Fruit fly (Drosophila melanogaster) whole organism, wandering third instar larva: ENCODE measurements around the gene jv.
A peak's percentile ranks its signal among the peaks of the same experiment; 100 is the strongest.

ENCODE experiments used
- Abd-B ChIP-seq: fragments of >200 bp; optimal IDR thresholded peaks from 2 replicates; lab custom pipeline; 2017; ENCODE audit warnings: missing biosample characterization, missing genetic modification characterization
- CG32264 ChIP-seq: fragments of 200-800 bp; sonication (Bioruptor generic); optimal IDR thresholded peaks from 2 replicates; lab custom pipeline; 2016; ENCODE audit warnings: missing biosample characterization, missing genetic modification characterization
- CG9705 ChIP-seq: fragments of 200-800 bp; sonication (Bioruptor generic); optimal IDR thresholded peaks from 2 replicates; lab custom pipeline; 2018; ENCODE audit warnings: missing biosample characterization, mild to moderate bottlenecking, missing genetic modification characterization
- CrebA ChIP-seq: fragments of 200-800 bp; sonication (Bioruptor generic); optimal IDR thresholded peaks from 2 replicates; lab custom pipeline; 2016; ENCODE audit warnings: missing biosample characterization, mild to moderate bottlenecking, missing genetic modification characterization, borderline replicate concordance
- Dfd ChIP-seq: fragments of >200 bp; optimal IDR thresholded peaks from 2 replicates; lab custom pipeline; 2017; ENCODE audit warnings: missing biosample characterization, missing genetic modification characterization
- GATAd ChIP-seq: sonication (Bioruptor generic); optimal IDR thresholded peaks from 2 replicates; lab custom pipeline; 2016; ENCODE audit warnings: missing biosample characterization, missing genetic modification characterization
- HLH106 ChIP-seq: fragments of 200-800 bp; optimal IDR thresholded peaks from 3 replicates; lab custom pipeline; 2019; ENCODE audit warnings: missing biosample characterization, mild to moderate bottlenecking, missing genetic modification characterization, moderate library complexity
- Hnf4 ChIP-seq: fragments of 200-800 bp; sonication (Bioruptor generic); optimal IDR thresholded peaks from 2 replicates; lab custom pipeline; 2016; ENCODE audit warnings: missing biosample characterization, mild to moderate bottlenecking, missing genetic modification characterization
- Hr78 ChIP-seq: fragments of >200 bp; optimal IDR thresholded peaks from 2 replicates; lab custom pipeline; 2017; ENCODE audit warnings: missing biosample characterization, missing genetic modification characterization
- Hr83 ChIP-seq: fragments of 200-300 bp; sonication (Bioruptor generic); optimal IDR thresholded peaks from 2 replicates; lab custom pipeline; 2016; ENCODE audit warnings: missing biosample characterization, mild to moderate bottlenecking, missing genetic modification characterization, moderate library complexity; ENCODE audit not compliant: poor library complexity, severe bottlenecking
- Jra ChIP-seq: sonication (Bioruptor generic); optimal IDR thresholded peaks from 2 replicates; lab custom pipeline; 2016; ENCODE audit warnings: missing biosample characterization, missing genetic modification characterization
- Mio ChIP-seq: sonication (Bioruptor generic); optimal IDR thresholded peaks from 2 replicates; lab custom pipeline; 2016; ENCODE audit warnings: missing biosample characterization, missing genetic modification characterization
- Myc ChIP-seq: fragments of >200 bp; optimal IDR thresholded peaks from 2 replicates; lab custom pipeline; 2017
- N ChIP-seq: fragments of >200 bp; optimal IDR thresholded peaks from 2 replicates; lab custom pipeline; 2018; ENCODE audit warnings: missing biosample characterization, missing external identifiers, missing genetic modification characterization
- OdsH ChIP-seq: fragments of 200-800 bp; sonication (Bioruptor generic); optimal IDR thresholded peaks from 2 replicates; lab custom pipeline; 2016; ENCODE audit warnings: missing biosample characterization, mild to moderate bottlenecking, missing genetic modification characterization
- Rel ChIP-seq, 2 experiments: fragments of 200-800 bp; sonication (Bioruptor generic) in 1 of 2; optimal IDR thresholded peaks; 2 replicates in 1 of 2; 3 replicates in 1 of 2; lab custom pipeline; 2016 to 2019; ENCODE audit warnings: mild to moderate bottlenecking in 2 of 2, missing biosample characterization in 2 of 2, missing genetic modification characterization in 2 of 2, moderate library complexity in 1 of 2
- Sp1 ChIP-seq: fragments of 200-800 bp; sonication (Bioruptor generic); optimal IDR thresholded peaks from 3 replicates; lab custom pipeline; 2019; ENCODE audit warnings: missing biosample characterization, mild to moderate bottlenecking, missing genetic modification characterization, moderate library complexity
- Vsx2 ChIP-seq: fragments of 200-300, 225-300 bp; sonication (Bioruptor generic); optimal IDR thresholded peaks from 2 replicates; lab custom pipeline; 2018; ENCODE audit warnings: missing biosample characterization, missing genetic modification characterization; ENCODE audit not compliant: partially characterized antibody
- br ChIP-seq: fragments of 200-800 bp; sonication (Bioruptor generic); optimal IDR thresholded peaks from 2 replicates; lab custom pipeline; 2016; ENCODE audit warnings: missing biosample characterization, missing genetic modification characterization
- brk ChIP-seq: fragments of 200-800 bp; sonication (Bioruptor generic); optimal IDR thresholded peaks from 2 replicates; lab custom pipeline; 2016; ENCODE audit warnings: missing biosample characterization, mild to moderate bottlenecking, missing genetic modification characterization
- dl ChIP-seq, 2 experiments: fragments of 175-275, 200-275 bp in 1 of 2; fragments of 200-275 bp in 1 of 2; sonication (Bioruptor generic); optimal IDR thresholded peaks; lab custom pipeline; 2018; ENCODE audit warnings: mild to moderate bottlenecking in 2 of 2, missing biosample characterization in 2 of 2, missing genetic modification characterization in 2 of 2, moderate library complexity in 2 of 2; ENCODE audit not compliant: partially characterized antibody in 2 of 2, insufficient read depth in 1 of 2
- dmrt93B ChIP-seq: fragments of 200-800 bp; sonication (Bioruptor generic); optimal IDR thresholded peaks from 2 replicates; lab custom pipeline; 2018; ENCODE audit warnings: missing biosample characterization, mild to moderate bottlenecking, missing genetic modification characterization
- dsf ChIP-seq: sonication (Bioruptor generic); optimal IDR thresholded peaks from 2 replicates; lab custom pipeline; 2016; ENCODE audit warnings: missing biosample characterization, missing genetic modification characterization, borderline replicate concordance
- ey ChIP-seq: fragments of 200-800 bp; sonication (Bioruptor generic); optimal IDR thresholded peaks from 2 replicates; lab custom pipeline; 2016; ENCODE audit warnings: missing biosample characterization, missing genetic modification characterization
- foxo ChIP-seq, 2 experiments: fragments of 200-800 bp; sonication (Bioruptor generic); optimal IDR thresholded peaks; 2 replicates in 1 of 2; 3 replicates in 1 of 2; lab custom pipeline; 2016 to 2017; ENCODE audit warnings: missing biosample characterization in 2 of 2, missing genetic modification characterization in 2 of 2
- fru ChIP-seq: fragments of 200-800 bp; sonication (Bioruptor generic); optimal IDR thresholded peaks from 3 replicates; lab custom pipeline; 2016; ENCODE audit warnings: missing biosample characterization, mild to moderate bottlenecking, missing genetic modification characterization
- h ChIP-seq: fragments of 200-800 bp; sonication (Bioruptor generic); optimal IDR thresholded peaks from 3 replicates; lab custom pipeline; 2016; ENCODE audit warnings: missing biosample characterization, mild to moderate bottlenecking, missing genetic modification characterization
- jim ChIP-seq: fragments of 175-275, 200-325 bp; sonication (Bioruptor generic); optimal IDR thresholded peaks from 2 replicates; lab custom pipeline; 2016; ENCODE audit warnings: missing biosample characterization, mild to moderate bottlenecking, missing genetic modification characterization
- lola ChIP-seq: fragments of >200 bp; optimal IDR thresholded peaks from 2 replicates; lab custom pipeline; 2017; ENCODE audit warnings: missing biosample characterization, missing genetic modification characterization
- pan ChIP-seq: fragments of >200 bp; optimal IDR thresholded peaks from 2 replicates; lab custom pipeline; 2017
- psq ChIP-seq: fragments of 200-800 bp; sonication (Bioruptor generic); optimal IDR thresholded peaks from 3 replicates; lab custom pipeline; 2017; ENCODE audit warnings: missing biosample characterization, mild to moderate bottlenecking, missing genetic modification characterization, moderate library complexity
- rgr ChIP-seq: fragments of 200-800 bp; sonication (Bioruptor generic); optimal IDR thresholded peaks from 3 replicates; lab custom pipeline; 2016; ENCODE audit warnings: missing biosample characterization, mild to moderate bottlenecking, missing genetic modification characterization
- sv ChIP-seq: fragments of 200-800 bp; sonication (Bioruptor generic); optimal IDR thresholded peaks from 3 replicates; lab custom pipeline; 2016; ENCODE audit warnings: missing biosample characterization, missing genetic modification characterization
- tai ChIP-seq: sonication (Bioruptor generic); optimal IDR thresholded peaks from 2 replicates; lab custom pipeline; 2016; ENCODE audit warnings: missing biosample characterization, missing genetic modification characterization
- usp ChIP-seq: fragments of >200 bp; optimal IDR thresholded peaks from 2 replicates; lab custom pipeline; 2017; ENCODE audit warnings: missing biosample characterization, missing genetic modification characterization
- woc ChIP-seq: sonication (Bioruptor generic); optimal IDR thresholded peaks from 2 replicates; lab custom pipeline; 2016; ENCODE audit warnings: missing biosample characterization, mild to moderate bottlenecking, missing genetic modification characterization

jv gene

DNA sequence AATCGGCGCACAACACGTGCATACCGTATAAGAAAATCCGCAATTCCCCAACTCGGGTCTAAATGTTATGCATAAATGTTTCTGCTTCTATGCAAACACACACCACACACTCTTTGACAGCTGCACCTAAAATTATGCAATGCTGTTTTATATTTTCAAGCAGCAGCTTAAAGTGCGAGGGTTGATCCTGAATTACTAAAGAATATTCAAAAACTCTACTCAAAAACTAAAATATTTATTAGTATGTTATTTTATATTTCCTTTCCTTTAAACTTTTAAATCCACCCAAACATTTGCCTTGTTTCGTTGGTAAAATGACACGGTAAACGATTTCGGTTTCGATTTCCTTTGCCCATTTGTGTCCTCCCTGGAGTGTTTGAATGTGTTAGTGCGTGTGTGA lies 28.2 kb downstream of the jv start:
- TF ChIP-seq fru (no peak), Hr78 (GFP tag; lab: Kevin White, UChicago) (no peak), HLH106 (tag; lab: Kevin White, UChicago) (no peak), ey (GFP tag; lab: Kevin White, UChicago) (no peak), usp (GFP tag; lab: Kevin White, UChicago) (no peak), Sp1 (GFP tag; lab: Kevin White, UChicago) (no peak)

- TF ChIP-seq fru (no peak), N (GFP tag; lab: Kevin White, UChicago) (no peak), CG32264 (GFP tag; lab: Kevin White, UChicago) (no peak), tai (GFP tag; lab: Kevin White, UChicago) (no peak), rgr (no peak), Rel (GFP tag; optimal IDR thresholded peaks at IDR 0.05; lab: Kevin White, UChicago) (no peak), Rel (tag; optimal IDR thresholded peaks at IDR 0.05; lab: Kevin White, UChicago) (no peak)
Observed at dm6 chr3L:6558516-6558915, 30.8 kb downstream of the jv start.

DNA sequence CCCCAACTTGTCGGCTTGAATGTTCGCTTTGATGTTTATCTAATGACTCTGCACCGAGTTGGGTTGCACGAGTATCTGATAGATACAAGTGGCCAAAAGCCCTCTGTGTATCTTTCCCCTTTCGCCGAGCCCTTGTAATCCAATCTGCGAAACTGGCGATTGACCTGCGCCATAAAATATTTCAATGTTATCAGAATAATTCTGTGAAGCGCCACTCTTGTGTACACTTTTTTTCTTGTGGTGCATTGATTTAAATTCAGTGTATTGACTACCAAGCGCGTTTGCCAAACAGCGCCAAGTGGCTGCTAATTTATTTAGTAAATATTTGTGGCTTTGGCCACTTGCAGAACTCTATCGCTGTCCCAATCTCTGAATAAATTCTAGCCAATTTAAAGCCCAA lies 33.1 kb downstream of the jv start:
- TF ChIP-seq CrebA (GFP tag; lab: Kevin White, UChicago): no peak
- TF ChIP-seq Rel (GFP tag; optimal IDR thresholded peaks at IDR 0.05; lab: Kevin White, UChicago): no peak
- peak; percentile 17 for TF ChIP-seq Rel (tag; optimal IDR thresholded peaks at IDR 0.05; lab: Kevin White, UChicago)
- TF ChIP-seq dl (GFP tag; optimal IDR thresholded peaks at IDR 0.05; lab: Kevin White, UChicago; ENCODE audit: insufficient read depth in 1 of 2, partially characterized antibody in 2 of 2): no peak
- TF ChIP-seq, all 38 proteins: peak for 1

DNA sequence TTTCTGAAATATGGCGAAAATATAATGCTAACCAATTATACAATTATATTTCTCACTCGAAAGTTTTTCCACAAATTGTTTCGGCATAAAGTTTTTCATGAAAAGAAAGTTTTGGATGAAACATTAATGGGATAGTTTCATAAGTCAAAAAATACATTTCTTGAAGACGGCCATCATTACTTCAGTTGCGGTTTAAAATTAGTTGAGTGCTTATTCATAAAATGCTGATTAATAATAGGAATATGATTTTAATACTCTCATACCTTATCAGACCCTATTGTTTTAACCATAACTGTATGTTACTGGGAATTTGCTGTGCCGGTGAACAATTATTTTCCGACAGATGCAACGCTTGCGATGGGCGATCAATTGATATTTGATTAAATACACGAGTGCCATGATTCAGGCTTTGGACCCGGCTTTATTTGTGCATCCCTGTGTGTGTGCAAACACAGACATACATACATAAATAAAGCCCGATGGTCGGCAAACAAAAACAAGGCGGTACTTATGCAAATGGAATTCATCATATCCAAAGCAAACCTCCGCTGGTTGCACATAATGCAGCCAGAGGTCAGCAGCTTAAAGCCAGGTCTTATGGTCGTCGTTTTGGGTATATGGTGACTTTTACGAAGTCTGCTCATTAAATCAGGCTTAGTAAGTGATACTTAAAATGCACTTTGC lies 35.1 kb downstream of the jv start:
- TF ChIP-seq Mio (GFP tag; lab: Kevin White, UChicago): no peak
- TF ChIP-seq usp (GFP tag; lab: Kevin White, UChicago): no peak
- no peak for TF ChIP-seq Rel (GFP tag; optimal IDR thresholded peaks at IDR 0.05; lab: Kevin White, UChicago)
- no peak for TF ChIP-seq Rel (tag; optimal IDR thresholded peaks at IDR 0.05; lab: Kevin White, UChicago)
- TF ChIP-seq ey (GFP tag; lab: Kevin White, UChicago): peak; percentile 8
- TF ChIP-seq HLH106 (tag; lab: Kevin White, UChicago): no peak
- no peak for TF ChIP-seq jim
- peak; percentile 6 for TF ChIP-seq Sp1 (GFP tag; lab: Kevin White, UChicago)
- TF ChIP-seq Jra (GFP tag; lab: Kevin White, UChicago): no peak
- TF ChIP-seq Hnf4 (GFP tag; lab: Kevin White, UChicago): no peak
- TF ChIP-seq fru: peak; percentile 3
- TF ChIP-seq sv (GFP tag; lab: Kevin White, UChicago): no peak
- TF ChIP-seq foxo (GFP tag; optimal IDR thresholded peaks at IDR 0.05; lab: Kevin White, UChicago): no peak
- TF ChIP-seq dsf (GFP tag; lab: Kevin White, UChicago): no peak
- no peak for TF ChIP-seq Vsx2 (GFP tag; lab: Kevin White, UChicago)
- TF ChIP-seq Abd-B (GFP tag; lab: Kevin White, UChicago): no peak
- TF ChIP-seq dmrt93B (GFP tag; lab: Kevin White, UChicago): peak; percentile 8
- peak; percentile 2 for TF ChIP-seq h (GFP tag; lab: Kevin White, UChicago)

dm6 chr3L:6552968-6553402 lies 36.3 kb downstream of the jv start:
- TF ChIP-seq N (GFP tag; lab: Kevin White, UChicago) (no peak), CG9705 (GFP tag; lab: Kevin White, UChicago) (peak; percentile 89), pan (lab: Kevin White, UChicago) (no peak), CrebA (GFP tag; lab: Kevin White, UChicago) (no peak), Hr83 (peak; percentile 54), Sp1 (GFP tag; lab: Kevin White, UChicago) (peak; percentile 92), br (GFP tag; lab: Kevin White, UChicago) (peak; percentile 96), Jra (GFP tag; lab: Kevin White, UChicago) (peak; percentile 92), HLH106 (tag; lab: Kevin White, UChicago) (peak; percentile 94), OdsH (GFP tag; lab: Kevin White, UChicago) (peak; percentile 94), ey (GFP tag; lab: Kevin White, UChicago) (peak; percentile 95), lola (GFP tag; lab: Kevin White, UChicago) (no peak), brk (GFP tag; lab: Kevin White, UChicago) (peak; percentile 94), Hr78 (GFP tag; lab: Kevin White, UChicago) (no peak), GATAd (GFP tag; lab: Kevin White, UChicago) (peak; percentile 82), jim (no peak), Rel (GFP tag; optimal IDR thresholded peaks at IDR 0.05; lab: Kevin White, UChicago) (peak; percentile 16), Rel (tag; optimal IDR thresholded peaks at IDR 0.05; lab: Kevin White, UChicago) (peak; percentile 79), dmrt93B (GFP tag; lab: Kevin White, UChicago) (peak; percentile 84), fru (peak; percentile 93), Mio (GFP tag; lab: Kevin White, UChicago) (peak; percentile 52), dsf (GFP tag; lab: Kevin White, UChicago) (peak; percentile 70), usp (GFP tag; lab: Kevin White, UChicago) (no peak), tai (GFP tag; lab: Kevin White, UChicago) (peak; percentile 94), Vsx2 (GFP tag; lab: Kevin White, UChicago) (no peak), woc (GFP tag; lab: Kevin White, UChicago) (peak; percentile 80), Hnf4 (GFP tag; lab: Kevin White, UChicago) (peak; percentile 95), Dfd (GFP tag; lab: Kevin White, UChicago) (peak; percentile 73), Myc (lab: Kevin White, UChicago) (no peak), dl (GFP tag; optimal IDR thresholded peaks at IDR 0.05; lab: Kevin White, UChicago; ENCODE audit: insufficient read depth in 1 of 2, partially characterized antibody in 2 of 2) (no peak), psq (GFP tag; lab: Kevin White, UChicago) (peak; percentile 90)
